Fruit fly (Drosophila melanogaster): ENCODE data around the gene subdued.

subdued gene

DNA sequence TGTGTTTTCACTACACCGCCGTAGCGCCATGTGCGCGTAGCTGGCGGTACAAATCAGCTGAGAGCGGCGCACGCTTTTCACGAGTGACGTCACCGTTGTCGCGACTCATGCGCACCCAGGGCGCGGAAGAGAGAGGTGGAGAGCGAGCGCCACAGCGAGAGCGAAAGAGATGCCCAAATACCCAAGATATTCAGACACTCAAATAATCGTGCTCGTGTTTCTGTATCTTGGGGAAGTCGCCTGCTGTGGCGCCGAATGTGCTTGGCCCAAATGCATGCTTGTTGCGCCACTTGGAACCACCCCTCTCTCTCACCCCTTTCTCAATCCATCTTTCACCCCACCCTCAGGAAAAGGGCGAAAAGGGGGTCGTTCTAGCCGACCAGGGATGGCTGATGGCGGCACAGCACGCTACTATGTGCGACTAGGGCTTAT is 9.8 kb downstream of the subdued start, which contains the start of gene CG6231 (continued):
- no peak for TF ChIP-seq Ets97D (GFP tag; optimal IDR thresholded peaks at IDR 0.05)
- TF ChIP-seq gsb (GFP tag; IDR thresholded peaks at IDR 0.05), result no peak
- peak; percentile 92; the same call in 3 of the 4 replicates for TF ChIP-seq chinmo (GFP tag; IDR thresholded peaks at IDR 0.05; ENCODE audit: partially characterized antibody)
- peak; percentile 64; the same call in 1 of the 3 replicates for TF ChIP-seq so (GFP tag; IDR thresholded peaks at IDR 0.05)
- peak; percentile 26 for TF ChIP-seq pros (GFP tag; optimal IDR thresholded peaks at IDR 0.05)
- peak; percentile 2 for TF ChIP-seq CG2678 (tag; optimal IDR thresholded peaks at IDR 0.05)
- no peak for TF ChIP-seq nerfin-1 (tag; optimal IDR thresholded peaks at IDR 0.05)
- no peak for TF ChIP-seq CG6854 (GFP tag; optimal IDR thresholded peaks at IDR 0.05)
- no peak for TF ChIP-seq CG4424 (GFP tag; optimal IDR thresholded peaks at IDR 0.05)
- peak; percentile 21 for TF ChIP-seq mam (GFP tag; optimal IDR thresholded peaks at IDR 0.05)
- no peak for TF ChIP-seq CG12942 (GFP tag; optimal IDR thresholded peaks at IDR 0.05)
- TF ChIP-seq crp (GFP tag; optimal IDR thresholded peaks at IDR 0.05), result peak in 1 of 2 experiments; percentile 75
- peak; percentile 63; the same call in 1 of the 3 replicates for TF ChIP-seq CG34422 (GFP tag; IDR thresholded peaks at IDR 0.05)
- peak; percentile 65 for TF ChIP-seq sna (GFP tag; IDR thresholded peaks at IDR 0.05; ENCODE audit: partially characterized antibody)
- TF ChIP-seq Adf1 (GFP tag; IDR thresholded peaks at IDR 0.05), result peak; percentile 45; the same call in 1 of the 2 replicates
- no peak for TF ChIP-seq disco-r (GFP tag; optimal IDR thresholded peaks at IDR 0.05)
- TF ChIP-seq dpn (GFP tag; optimal IDR thresholded peaks at IDR 0.05), result no peak
- TF ChIP-seq NFAT (GFP tag; IDR thresholded peaks at IDR 0.05), result no peak
- peak; percentile 54; the same call in 1 of the 2 replicates for TF ChIP-seq CG32767 (GFP tag; IDR thresholded peaks at IDR 0.05)
- TF ChIP-seq lmd (GFP tag; IDR thresholded peaks at IDR 0.05), result no peak
- TF ChIP-seq row (GFP tag; IDR thresholded peaks at IDR 0.05), result peak; percentile 33; the same call in 1 of the 3 replicates
- peak; percentile 46; the same call in 1 of the 2 replicates for TF ChIP-seq vvl (GFP tag; IDR thresholded peaks at IDR 0.05)
- peak; percentile 41; the same call in 1 of the 4 replicates for TF ChIP-seq Dll (GFP tag; IDR thresholded peaks at IDR 0.05; ENCODE audit: partially characterized antibody)
- 0 out of 2 replicates have a peak, but pooled peaks have one; percentile 3 for TF ChIP-seq CG4730 (GFP tag; IDR thresholded peaks at IDR 0.05)
- TF ChIP-seq CG12769 (tag; optimal IDR thresholded peaks at IDR 0.05), result peak; percentile 9
- no peak for TF ChIP-seq Dad (GFP tag; optimal IDR thresholded peaks at IDR 0.05)
- TF ChIP-seq Nf-YC (tag; optimal IDR thresholded peaks at IDR 0.05), result peak; percentile 11
- peak; percentile 64 for TF ChIP-seq CG1832 (GFP tag; optimal IDR thresholded peaks at IDR 0.05)
- no peak for TF ChIP-seq peb (GFP tag; IDR thresholded peaks at IDR 0.05)
- peak; percentile 5 for TF ChIP-seq CG34376 (GFP tag; optimal IDR thresholded peaks at IDR 0.05)
- TF ChIP-seq sim (GFP tag; IDR thresholded peaks at IDR 0.05), result no peak
- TF ChIP-seq yki (optimal IDR thresholded peaks at IDR 0.05), result peak; percentile 18
- peak; percentile 75 for TF ChIP-seq CG7928 (GFP tag; optimal IDR thresholded peaks at IDR 0.05)
- TF ChIP-seq CG10274 (GFP tag; optimal IDR thresholded peaks at IDR 0.05), result peak; percentile 84
- TF ChIP-seq HLH3B (GFP tag; IDR thresholded peaks at IDR 0.05), result peak; percentile 25; the same call in 1 of the 2 replicates
- TF ChIP-seq gcm2 (GFP tag; optimal IDR thresholded peaks at IDR 0.05), result no peak
- peak; percentile 62 for TF ChIP-seq CG13287 (GFP tag; IDR thresholded peaks at IDR 0.05; ENCODE audit: partially characterized antibody)
- peak; percentile 19; the same call in 1 of the 3 replicates for TF ChIP-seq Doc3 (GFP tag; IDR thresholded peaks at IDR 0.05; ENCODE audit: partially characterized antibody)
- peak; percentile 48; the same call in 1 of the 2 replicates for TF ChIP-seq unc-4 (GFP tag; IDR thresholded peaks at IDR 0.05; ENCODE audit: partially characterized antibody)
- 0 out of 3 replicates have a peak, but pooled peaks have one; percentile 10 for TF ChIP-seq Dbx (GFP tag; IDR thresholded peaks at IDR 0.05)
- peak; percentile 59 for TF ChIP-seq dm (GFP tag; optimal IDR thresholded peaks at IDR 0.05)
- peak; percentile 8 for TF ChIP-seq kay (GFP tag; optimal IDR thresholded peaks at IDR 0.05)
- TF ChIP-seq CG6654 (GFP tag; optimal IDR thresholded peaks at IDR 0.05), result no peak
- TF ChIP-seq zen2 (GFP tag; IDR thresholded peaks at IDR 0.05; ENCODE audit: partially characterized antibody), result peak; percentile 73
- TF ChIP-seq ewg (GFP tag; optimal IDR thresholded peaks at IDR 0.05), result peak; percentile 97
- TF ChIP-seq slp2 (GFP tag; optimal IDR thresholded peaks at IDR 0.05), result no peak
- no peak for TF ChIP-seq CTCF (GFP tag; optimal IDR thresholded peaks at IDR 0.05)
- no peak for TF ChIP-seq dmrt99B (tag; optimal IDR thresholded peaks at IDR 0.05)
- TF ChIP-seq CG18599 (GFP tag; optimal IDR thresholded peaks at IDR 0.05), result peak; percentile 25
- no peak for TF ChIP-seq h (optimal IDR thresholded peaks at IDR 0.05)
- TF ChIP-seq CG7963 (GFP tag; IDR thresholded peaks at IDR 0.05; ENCODE audit: partially characterized antibody), result 0 out of 3 replicates have a peak, but pooled peaks have one; percentile 18

Measured in whole organism, embryonic.